Fruit fly (Drosophila melanogaster) whole organism, embryonic: ENCODE measurements around the gene MFS18.

Source experiments
- Atf6 ChIP-seq: fragments of 200-800 bp; sonication (Bioruptor generic); IDR thresholded peaks from 2 replicates; pipeline ENCODE4 v1.3.6; 2022; ENCODE audit warnings: missing biosample characterization, missing genetic modification characterization
- BEAF-32 ChIP-seq: fragments of 200-800 bp; sonication (Bioruptor generic); optimal IDR thresholded peaks from 3 replicates; lab custom pipeline; 2017; ENCODE audit warnings: missing biosample characterization, missing genetic modification characterization, mild to moderate bottlenecking, moderate library complexity, missing genetic modification reagents
- CG11085 ChIP-seq: fragments of 200-800 bp; sonication (Bioruptor generic); IDR thresholded peaks from 2 replicates; pipeline ENCODE4 v1.3.6; 2022; ENCODE audit warnings: missing biosample characterization, missing genetic modification characterization
- CG11398 ChIP-seq: fragments of 200-800 bp; sonication (Bioruptor generic); optimal IDR thresholded peaks from 2 replicates; lab custom pipeline; 2016; ENCODE audit warnings: missing biosample characterization, missing genetic modification characterization
- CG11456 ChIP-seq: fragments of 200-800 bp; sonication (Bioruptor generic); IDR thresholded peaks from 3 replicates; pipeline ENCODE4 v1.3.6; 2022; ENCODE audit warnings: missing biosample characterization, missing genetic modification characterization
- CG12155 ChIP-seq: fragments of 200-800 bp; sonication (Bioruptor generic); optimal IDR thresholded peaks from 3 replicates; lab custom pipeline; 2016; ENCODE audit warnings: missing biosample characterization, missing genetic modification characterization
- CG12219 ChIP-seq: fragments of 200-800 bp; sonication (Bioruptor generic); optimal IDR thresholded peaks from 3 replicates; lab custom pipeline; 2018; ENCODE audit warnings: missing biosample characterization, mild to moderate bottlenecking, missing genetic modification characterization
- CG13424 ChIP-seq: fragments of 200-800 bp; sonication (Bioruptor generic); optimal IDR thresholded peaks from 2 replicates; lab custom pipeline; 2019; ENCODE audit warnings: missing biosample characterization, mild to moderate bottlenecking, missing genetic modification characterization, moderate library complexity
- CG14014 ChIP-seq: fragments of 200-800 bp; sonication (Bioruptor generic); IDR thresholded peaks from 2 replicates; pipeline ENCODE4 v1.3.6; 2022; ENCODE audit warnings: missing biosample characterization, missing genetic modification characterization
- CG15601 ChIP-seq: fragments of 200-800 bp; sonication (Bioruptor generic); optimal IDR thresholded peaks from 3 replicates; lab custom pipeline; 2019; ENCODE audit warnings: missing biosample characterization, mild to moderate bottlenecking, missing genetic modification characterization, moderate library complexity
- CG17359 ChIP-seq: fragments of 200-800 bp; sonication (Bioruptor generic); optimal IDR thresholded peaks from 3 replicates; lab custom pipeline; 2018; ENCODE audit warnings: missing biosample characterization, mild to moderate bottlenecking, missing genetic modification characterization, moderate library complexity
- CG18262 ChIP-seq: fragments of 200-800 bp; optimal IDR thresholded peaks from 3 replicates; lab custom pipeline; 2019; ENCODE audit warnings: missing biosample characterization, mild to moderate bottlenecking, missing genetic modification characterization, moderate library complexity
- CG18764 ChIP-seq: fragments of 200-800 bp; sonication (Bioruptor generic); optimal IDR thresholded peaks from 3 replicates; lab custom pipeline; 2016; ENCODE audit warnings: missing biosample characterization, missing genetic modification characterization
- Dp ChIP-seq: fragments of 200-800 bp; sonication (Bioruptor generic); optimal IDR thresholded peaks from 2 replicates; lab custom pipeline; 2018; ENCODE audit warnings: missing biosample characterization, mild to moderate bottlenecking, missing genetic modification characterization, moderate library complexity
- Hr39 ChIP-seq: fragments of >200 bp; optimal IDR thresholded peaks from 2 replicates; lab custom pipeline; 2017
- Hr51 ChIP-seq, 2 experiments: fragments of 200-800 bp; sonication (Bioruptor generic); optimal IDR thresholded peaks; 2 replicates in 1 of 2; 3 replicates in 1 of 2; lab custom pipeline; 2016 to 2018; ENCODE audit warnings: missing biosample characterization in 2 of 2, missing genetic modification characterization in 2 of 2, mild to moderate bottlenecking in 1 of 2, moderate library complexity in 1 of 2
- Kr ChIP-seq: fragments of 200-800 bp; sonication (Bioruptor generic); optimal IDR thresholded peaks from 2 replicates; lab custom pipeline; 2017; ENCODE audit warnings: missing biosample characterization, mild to moderate bottlenecking, missing genetic modification characterization
- Meics ChIP-seq: fragments of 200-800 bp; sonication (Bioruptor generic); optimal IDR thresholded peaks from 2 replicates; lab custom pipeline; 2017; ENCODE audit warnings: missing biosample characterization, mild to moderate bottlenecking, missing genetic modification characterization
- Myb ChIP-seq: fragments of 200-800 bp; sonication (Bioruptor generic); optimal IDR thresholded peaks from 2 replicates; lab custom pipeline; 2016; ENCODE audit warnings: missing biosample characterization, missing genetic modification characterization
- NFAT ChIP-seq: fragments of 200-800 bp; sonication (Bioruptor generic); IDR thresholded peaks from 2 replicates; pipeline ENCODE4 v1.3.6; 2022; ENCODE audit warnings: missing biosample characterization, missing genetic modification characterization
- Opbp ChIP-seq: fragments of 200-800 bp; sonication (Bioruptor generic); IDR thresholded peaks from 3 replicates; pipeline ENCODE4 v1.3.6; 2022; ENCODE audit warnings: missing biosample characterization, missing genetic modification characterization; ENCODE audit not compliant: partially characterized antibody
- Ptx1 ChIP-seq: fragments of 200-800 bp; sonication (Bioruptor generic); IDR thresholded peaks from 2 replicates; pipeline ENCODE4 v1.3.6; 2022; ENCODE audit warnings: missing biosample characterization, missing genetic modification characterization
- Rfx ChIP-seq: fragments of 200-800 bp; sonication (Bioruptor generic); IDR thresholded peaks from 2 replicates; pipeline ENCODE4 v1.3.6; 2022; ENCODE audit warnings: missing biosample characterization, missing genetic modification characterization
- Sry-δ ChIP-seq: fragments of 200-800 bp; sonication (Bioruptor generic); optimal IDR thresholded peaks from 2 replicates; lab custom pipeline; 2016; ENCODE audit warnings: missing biosample characterization, missing genetic modification characterization
- Trl ChIP-seq, 3 experiments: fragments of >200 bp in 2 of 3; fragments of 200-800 bp in 1 of 3; sonication (Bioruptor generic) in 1 of 3; optimal IDR thresholded peaks; 2 replicates in 1 of 3; 3 replicates in 2 of 3; lab custom pipeline; 2016 to 2017; ENCODE audit warnings: missing biosample characterization in 1 of 3, missing genetic modification characterization in 1 of 3
- amos ChIP-seq: fragments of 200-800 bp; sonication (Bioruptor generic); IDR thresholded peaks from 2 replicates; pipeline ENCODE4 v1.3.6; 2022; ENCODE audit warnings: missing biosample characterization, missing genetic modification characterization; ENCODE audit not compliant: partially characterized antibody
- ap ChIP-seq: fragments of 200-800 bp; sonication (Bioruptor generic); IDR thresholded peaks from 2 replicates; pipeline ENCODE4 v1.3.6; 2022; ENCODE audit warnings: missing biosample characterization, missing genetic modification characterization
- az2 ChIP-seq: fragments of 200-800 bp; sonication (Bioruptor generic); optimal IDR thresholded peaks from 3 replicates; lab custom pipeline; 2016; ENCODE audit warnings: missing biosample characterization, missing genetic modification characterization
- bigmax ChIP-seq: fragments of 200-800 bp; sonication (Bioruptor generic); optimal IDR thresholded peaks from 2 replicates; lab custom pipeline; 2018; ENCODE audit warnings: missing biosample characterization, mild to moderate bottlenecking, missing genetic modification characterization
- br ChIP-seq: fragments of >200 bp; optimal IDR thresholded peaks from 2 replicates; lab custom pipeline; 2017
- btn ChIP-seq: fragments of 200-800 bp; sonication (Bioruptor generic); optimal IDR thresholded peaks from 2 replicates; lab custom pipeline; 2016; ENCODE audit warnings: missing biosample characterization, missing genetic modification characterization
- corto ChIP-seq: fragments of 200-800 bp; sonication (Bioruptor generic); optimal IDR thresholded peaks from 2 replicates; lab custom pipeline; 2016; ENCODE audit warnings: missing biosample characterization, mild to moderate bottlenecking, missing genetic modification characterization, moderate library complexity
- en ChIP-seq: fragments of 200-800 bp; sonication (Bioruptor generic); optimal IDR thresholded peaks from 2 replicates; lab custom pipeline; 2016; ENCODE audit warnings: missing biosample characterization, missing genetic modification characterization
- esg ChIP-seq: fragments of 200-800 bp; sonication (Bioruptor generic); conservative IDR thresholded peaks from 2 replicates; pipeline ENCODE4 v1.3.6; 2022; ENCODE audit warnings: missing biosample characterization, missing genetic modification characterization
- eve ChIP-seq, 2 experiments: fragments of >200 bp; optimal IDR thresholded peaks; 2 replicates each; lab custom pipeline; 2017; ENCODE audit warnings: missing biosample characterization in 2 of 2, missing genetic modification characterization in 2 of 2
- fd64A ChIP-seq: fragments of 200-800 bp; sonication (Bioruptor generic); optimal IDR thresholded peaks from 3 replicates; lab custom pipeline; 2018; ENCODE audit warnings: missing biosample characterization, mild to moderate bottlenecking, missing genetic modification characterization
- gsb-n ChIP-seq: fragments of 200-800 bp; sonication (Bioruptor generic); optimal IDR thresholded peaks from 3 replicates; lab custom pipeline; 2018; ENCODE audit warnings: missing biosample characterization, mild to moderate bottlenecking, missing genetic modification characterization
- hbn ChIP-seq: fragments of 200-800 bp; sonication (Bioruptor generic); IDR thresholded peaks from 2 replicates; pipeline ENCODE4 v1.3.6; 2022; ENCODE audit warnings: missing biosample characterization, missing genetic modification characterization; ENCODE audit not compliant: partially characterized antibody
- jigr1 ChIP-seq: fragments of 200-800 bp; sonication (Bioruptor generic); IDR thresholded peaks from 3 replicates; pipeline ENCODE4 v1.3.6; 2022; ENCODE audit warnings: missing biosample characterization, missing genetic modification characterization
- lov ChIP-seq, 2 experiments: fragments of 200-800 bp in 1 of 2; fragments of >200 bp in 1 of 2; sonication (Bioruptor generic) in 1 of 2; IDR thresholded peaks in 1 of 2; optimal IDR thresholded peaks in 1 of 2; 2 replicates in 1 of 2; 3 replicates in 1 of 2; pipeline versions ENCODE4 v1.3.6 to Lab custom; 2017 to 2022; ENCODE audit warnings: missing biosample characterization in 1 of 2, missing genetic modification characterization in 1 of 2
- luna ChIP-seq: fragments of 200-800 bp; sonication (Bioruptor generic); optimal IDR thresholded peaks from 2 replicates; lab custom pipeline; 2016; ENCODE audit warnings: missing biosample characterization, missing genetic modification characterization
- pho ChIP-seq: fragments of 200-800 bp; sonication (Bioruptor generic); optimal IDR thresholded peaks from 2 replicates; lab custom pipeline; 2016; ENCODE audit warnings: missing biosample characterization, missing genetic modification characterization
- rib ChIP-seq: fragments of 200-800 bp; sonication (Bioruptor generic); IDR thresholded peaks from 2 replicates; pipeline ENCODE4 v1.3.6; 2022; ENCODE audit warnings: missing biosample characterization, missing genetic modification characterization
- sc ChIP-seq, 3 experiments: fragments of >200 bp in 2 of 3; fragments of 200-800 bp in 1 of 3; sonication (Bioruptor generic) in 1 of 3; optimal IDR thresholded peaks; 2 replicates in 2 of 3; 3 replicates in 1 of 3; lab custom pipeline; 2017; ENCODE audit warnings: mild to moderate bottlenecking in 1 of 3, missing biosample characterization in 1 of 3, missing genetic modification characterization in 1 of 3, missing genetic modification reagents in 1 of 3
- sens-2 ChIP-seq: fragments of 200-800 bp; sonication (Bioruptor generic); IDR thresholded peaks from 2 replicates; pipeline ENCODE4 v1.3.6; 2022; ENCODE audit warnings: missing biosample characterization, missing genetic modification characterization
- slp2 ChIP-seq: fragments of 200-800 bp; sonication (Bioruptor generic); optimal IDR thresholded peaks from 2 replicates; lab custom pipeline; 2016; ENCODE audit warnings: missing biosample characterization, missing genetic modification characterization
- tap ChIP-seq: fragments of 200-800 bp; optimal IDR thresholded peaks from 3 replicates; lab custom pipeline; 2019; ENCODE audit warnings: missing biosample characterization, mild to moderate bottlenecking, missing genetic modification characterization, moderate library complexity
- tgo ChIP-seq: fragments of 200-800 bp; sonication (Bioruptor generic); IDR thresholded peaks from 3 replicates; pipeline ENCODE4 v1.3.6; 2022; ENCODE audit warnings: missing biosample characterization, missing genetic modification characterization

The MFS18 gene

DNA sequence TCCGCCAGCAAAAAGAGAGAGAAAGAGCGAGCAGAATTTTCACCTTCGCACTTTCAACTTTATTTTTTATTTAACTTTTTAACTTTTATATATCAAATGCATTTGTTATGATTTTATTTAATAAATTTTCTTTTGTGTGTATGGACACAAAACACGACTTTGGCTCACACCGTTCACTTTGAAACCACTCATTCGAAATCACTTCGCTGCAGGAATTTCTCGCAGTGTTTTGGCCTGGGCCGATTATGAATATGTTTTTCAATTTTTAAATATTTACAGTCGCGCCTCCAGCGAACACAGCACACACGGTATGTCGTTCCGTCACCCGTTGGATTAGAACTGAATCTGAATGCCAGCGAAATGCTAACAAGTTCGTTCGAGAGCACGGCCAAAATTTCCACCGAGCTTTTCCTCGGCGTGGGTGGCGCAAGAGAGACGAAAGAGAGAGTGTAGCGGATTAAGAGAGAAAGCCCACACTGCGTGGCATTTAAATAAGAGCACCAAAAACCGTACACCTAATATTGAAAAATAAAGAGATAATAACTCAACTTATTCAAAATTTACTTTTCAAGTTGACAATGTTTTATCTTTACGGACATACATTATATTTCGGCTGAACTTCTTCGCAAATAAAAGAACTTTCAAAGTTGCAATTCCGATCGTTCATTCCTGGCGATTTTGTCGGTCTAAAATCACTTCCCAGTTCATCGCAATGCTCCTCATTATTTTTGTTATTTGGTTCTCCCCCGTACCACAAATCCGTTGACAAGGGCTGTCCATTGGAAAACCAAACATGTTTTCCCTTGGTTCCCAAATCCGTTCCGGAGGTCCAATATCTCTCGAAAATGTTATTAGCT is 7.3 kb downstream of the MFS18 start, which contains the start of gene CG15431:
Gene CG15431 (minus strand): TSS at position 402 of the 857 bp plus-strand sequence.
- no peak for TF ChIP-seq ap
- no peak for TF ChIP-seq luna (GFP tag; lab: Kevin White, UChicago)
- TF ChIP-seq tgo: peak; percentile 50; the same call in 2 of the 3 replicates
- TF ChIP-seq en (GFP tag; lab: Kevin White, UChicago): no peak
- TF ChIP-seq Opbp: no peak
- no peak for TF ChIP-seq Hr39
- TF ChIP-seq CG11456 (GFP tag; lab: Robert Waterston, UW): peak; percentile 72
- TF ChIP-seq CG15601 (tag; lab: Kevin White, UChicago): no peak
- TF ChIP-seq Ptx1: peak; percentile 75
- TF ChIP-seq amos (GFP tag; lab: Robert Waterston, UW): peak; percentile 14; the same call in 1 of the 2 replicates
- no peak for TF ChIP-seq CG12219
- TF ChIP-seq Myb (GFP tag; lab: Kevin White, UChicago): no peak
- TF ChIP-seq BEAF-32 (GFP tag; lab: Kevin White, UChicago): no peak
- no peak for TF ChIP-seq corto (GFP tag; lab: Kevin White, UChicago)
- TF ChIP-seq Atf6 (GFP tag; lab: Robert Waterston, UW): peak; percentile 80
- no peak for TF ChIP-seq fd64A (GFP tag; lab: Kevin White, UChicago)
- TF ChIP-seq CG11398 (GFP tag; lab: Kevin White, UChicago): no peak
- no peak for TF ChIP-seq jigr1 (GFP tag; lab: Robert Waterston, UW)
- TF ChIP-seq CG14014 (GFP tag; lab: Robert Waterston, UW): peak; percentile 64; the same call in 1 of the 2 replicates
- TF ChIP-seq gsb-n (tag; lab: Kevin White, UChicago): no peak
- no peak for TF ChIP-seq br (lab: Kevin White, UChicago)
- peak; percentile 17 for TF ChIP-seq CG18764 (GFP tag; lab: Kevin White, UChicago)
- peak; percentile 65 for TF ChIP-seq rib (GFP tag; lab: Robert Waterston, UW)
- peak; percentile 13 for TF ChIP-seq slp2 (GFP tag; lab: Kevin White, UChicago)
- TF ChIP-seq eve (GFP tag; optimal IDR thresholded peaks at IDR 0.05; lab: Kevin White, UChicago): no peak
- no peak for TF ChIP-seq sens-2 (GFP tag; lab: Robert Waterston, UW)
- TF ChIP-seq CG12155: no peak
- peak; percentile 44 for TF ChIP-seq CG13424 (tag; lab: Kevin White, UChicago)
- peak; percentile 49 for TF ChIP-seq NFAT
- no peak for TF ChIP-seq CG11085 (GFP tag; lab: Robert Waterston, UW)
- no peak for TF ChIP-seq Sry-δ (GFP tag; lab: Kevin White, UChicago)
- no peak for TF ChIP-seq Dp
- peak; percentile 73 for TF ChIP-seq Rfx (GFP tag; lab: Robert Waterston, UW)
- TF ChIP-seq Hr51 (GFP tag; optimal IDR thresholded peaks at IDR 0.05; lab: Kevin White, UChicago): peak; percentile 52 to 62
- no peak for TF ChIP-seq lov (optimal IDR thresholded peaks at IDR 0.05; lab: Kevin White, UChicago)
- TF ChIP-seq lov (GFP tag; IDR thresholded peaks at IDR 0.05; lab: Robert Waterston, UW): no peak
- TF ChIP-seq az2 (GFP tag; lab: Kevin White, UChicago): peak; percentile 52
- no peak for TF ChIP-seq CG18262 (tag; lab: Kevin White, UChicago)
- no peak for TF ChIP-seq Kr (GFP tag; lab: Kevin White, UChicago)
- no peak for TF ChIP-seq bigmax (GFP tag; lab: Kevin White, UChicago)
- TF ChIP-seq Trl (optimal IDR thresholded peaks at IDR 0.05; lab: Kevin White, UChicago): peak; percentile 73 to 82
- TF ChIP-seq Trl (GFP tag; optimal IDR thresholded peaks at IDR 0.05; lab: Kevin White, UChicago): no peak
- TF ChIP-seq pho (GFP tag; lab: Kevin White, UChicago): peak; percentile 3
- TF ChIP-seq Meics (GFP tag; lab: Kevin White, UChicago): peak; percentile 77
- peak; percentile 44 for TF ChIP-seq esg
- TF ChIP-seq btn: no peak
- TF ChIP-seq sc (optimal IDR thresholded peaks at IDR 0.05; lab: Kevin White, UChicago): no peak
- TF ChIP-seq sc (GFP tag; optimal IDR thresholded peaks at IDR 0.05; lab: Kevin White, UChicago): no peak
- TF ChIP-seq hbn (GFP tag; lab: Robert Waterston, UW): no peak
- TF ChIP-seq tap (tag; lab: Kevin White, UChicago): peak; percentile 24
- TF ChIP-seq CG17359: peak; percentile 63
